Worm (Caenorhabditis elegans) whole organism, L4 larva: Measurements from ENCODE around the gene T04C12.33.
A peak's percentile ranks its signal among the peaks of the same experiment; 100 is the strongest.

Experiments
- F49E8.2 ChIP-seq: sonication (generic microtip); optimal IDR thresholded peaks from 2 replicates; lab custom pipeline; 2016; ENCODE audit warnings: missing compliant biosample characterization, mild to moderate bottlenecking, missing genetic modification characterization, borderline replicate concordance
- aly-2 ChIP-seq: sonication (generic microtip); optimal IDR thresholded peaks from 2 replicates; lab custom pipeline; 2018; ENCODE audit warnings: missing biosample characterization, missing genetic modification characterization
- ceh-82 ChIP-seq: sonication (generic microtip); optimal IDR thresholded peaks from 2 replicates; lab custom pipeline; 2017; ENCODE audit warnings: missing biosample characterization, missing genetic modification characterization
- hlh-30 ChIP-seq: sonication (generic microtip); optimal IDR thresholded peaks from 2 replicates; lab custom pipeline; 2017; ENCODE audit warnings: antibody characterized with exemption, mild to moderate bottlenecking, missing genetic modification characterization, missing compliant biosample characterization; ENCODE audit not compliant: insufficient read depth
- lin-1 ChIP-seq: fragments of 200-800 bp; sonication (Bioruptor generic); IDR thresholded peaks from 2 replicates; pipeline ENCODE4 v1.3.6; 2022; ENCODE audit warnings: missing genetic modification reagents, missing genetic modification characterization, missing compliant biosample characterization
- lin-13 ChIP-seq: fragments of 150-350 bp; optimal IDR thresholded peaks from 2 replicates; lab custom pipeline; 2014; ENCODE audit warnings: missing biosample characterization, missing genetic modification reagents, missing genetic modification characterization
- lin-29 ChIP-seq: fragments of 200-800 bp; sonication (Bioruptor generic); IDR thresholded peaks from 2 replicates; pipeline ENCODE4 v1.3.6; 2022; ENCODE audit warnings: missing genetic modification reagents, missing genetic modification characterization, missing compliant biosample characterization
- nhr-10 ChIP-seq: fragments of 150-350 bp; optimal IDR thresholded peaks from 2 replicates; lab custom pipeline; 2014; ENCODE audit warnings: missing biosample characterization, missing genetic modification characterization
- nhr-11 ChIP-seq: fragments of 150-350 bp; optimal IDR thresholded peaks from 2 replicates; lab custom pipeline; 2014; ENCODE audit warnings: missing biosample characterization, missing genetic modification characterization
- nhr-76 ChIP-seq: fragments of 150-350 bp; optimal IDR thresholded peaks from 2 replicates; lab custom pipeline; 2014; ENCODE audit warnings: missing biosample characterization, missing genetic modification characterization
- pqm-1 ChIP-seq: sonication (generic microtip); optimal IDR thresholded peaks from 2 replicates; lab custom pipeline; 2017; ENCODE audit warnings: missing biosample characterization, missing genetic modification characterization
- unc-130 ChIP-seq: sonication (generic microtip); optimal IDR thresholded peaks from 2 replicates; lab custom pipeline; 2016; ENCODE audit warnings: missing genetic modification reagents, missing genetic modification characterization, missing compliant biosample characterization
- zag-1 ChIP-seq: fragments of 150-350 bp; optimal IDR thresholded peaks from 2 replicates; lab custom pipeline; 2014; ENCODE audit warnings: missing biosample characterization, missing genetic modification characterization
- zfp-2 ChIP-seq: sonication (generic microtip); optimal IDR thresholded peaks from 2 replicates; lab custom pipeline; 2016; ENCODE audit warnings: mild to moderate bottlenecking, missing genetic modification characterization, missing compliant biosample characterization

DNA sequence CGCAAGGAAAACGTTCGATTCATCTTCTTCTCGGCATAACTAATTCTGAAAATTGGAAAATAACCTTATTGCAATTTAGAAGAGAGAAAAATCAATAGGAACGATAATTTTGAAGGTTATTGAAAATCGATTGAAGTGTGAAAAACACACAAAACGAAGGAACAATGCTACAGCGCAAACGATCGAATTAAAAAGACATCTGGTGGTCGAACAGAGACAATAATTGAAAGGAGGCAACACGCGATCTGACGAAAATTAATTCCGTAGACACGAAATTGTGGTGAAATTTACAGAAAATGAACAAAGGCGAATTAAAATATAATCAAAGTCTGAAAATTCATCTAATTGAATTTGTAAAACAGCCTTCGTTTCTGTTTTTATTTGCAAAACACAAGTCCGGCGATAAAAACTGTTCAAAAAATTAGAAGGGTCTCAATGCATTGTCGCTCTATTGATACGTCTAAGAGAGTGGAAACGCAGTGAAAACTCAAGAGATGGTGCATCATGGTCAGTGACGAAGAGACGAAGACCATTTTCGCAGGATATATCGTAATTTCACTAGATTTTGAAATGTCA, 12.6 kb upstream of the T04C12.33 start, which contains the start of gene pak-2:
- TF ChIP-seq pqm-1 (tag; lab: Kevin White, UChicago): peak; percentile 0
- TF ChIP-seq nhr-76 (tag; lab: Kevin White, UChicago): no peak
- no peak for TF ChIP-seq zag-1 (tag; lab: Kevin White, UChicago)
- peak; percentile 91 for TF ChIP-seq unc-130
- TF ChIP-seq aly-2 (tag; lab: Kevin White, UChicago): no peak
- TF ChIP-seq F49E8.2: no peak
- TF ChIP-seq lin-13 (GFP tag; lab: Kevin White, UChicago): peak; percentile 69
- TF ChIP-seq hlh-30 (tag; lab: Kevin White, UChicago): peak; percentile 57
- TF ChIP-seq lin-1: no peak
- no peak for TF ChIP-seq nhr-10 (tag; lab: Kevin White, UChicago)
- TF ChIP-seq zfp-2 (tag; lab: Kevin White, UChicago): no peak
- peak; percentile 71 for TF ChIP-seq nhr-11 (tag; lab: Kevin White, UChicago)
- no peak for TF ChIP-seq ceh-82 (tag; lab: Kevin White, UChicago)
- TF ChIP-seq lin-29: no peak
